Worm (Caenorhabditis elegans) whole organism, young adult: ENCODE measurements around the gene nstp-5.
A peak's percentile ranks its signal among the peaks of the same experiment; 100 is the strongest.

Experiments
- B0019.2 ChIP-seq: fragments of 200-800 bp; sonication (Bioruptor generic); conservative IDR thresholded peaks from 2 replicates; pipeline ENCODE4 v1.3.6; 2022; ENCODE audit warnings: missing genetic modification reagents, missing genetic modification characterization, missing compliant biosample characterization
- B0035.1 ChIP-seq: sonication (generic microtip); optimal IDR thresholded peaks from 2 replicates; lab custom pipeline; 2016; ENCODE audit warnings: missing genetic modification characterization, mild to moderate bottlenecking, missing compliant biosample characterization, missing genotype, missing genetic modification reagents
- B0336.3 ChIP-seq: fragments of 200-800 bp; sonication (Bioruptor generic); IDR thresholded peaks from 2 replicates; pipeline ENCODE4 v1.3.6; 2022; ENCODE audit warnings: missing genetic modification characterization, missing compliant biosample characterization
- C17E4.6 ChIP-seq: fragments of 200-800 bp; sonication (Bioruptor generic); IDR thresholded peaks from 2 replicates; pipeline ENCODE4 v1.3.6; 2022; ENCODE audit warnings: missing genetic modification reagents, missing genetic modification characterization, missing compliant biosample characterization
- F10E7.11 ChIP-seq: sonication (generic microtip); optimal IDR thresholded peaks from 2 replicates; lab custom pipeline; 2017; ENCODE audit warnings: mild to moderate bottlenecking, missing genetic modification characterization, moderate library complexity, missing compliant biosample characterization
- F22D6.2 ChIP-seq: sonication (generic microtip); optimal IDR thresholded peaks from 2 replicates; lab custom pipeline; 2016; ENCODE audit warnings: mild to moderate bottlenecking, missing genetic modification characterization, missing compliant biosample characterization
- F33H1.4 ChIP-seq: fragments of 200-800 bp; sonication (Bioruptor generic); IDR thresholded peaks from 2 replicates; pipeline ENCODE4 v1.3.6; 2022; ENCODE audit warnings: missing genetic modification reagents, missing genetic modification characterization, missing compliant biosample characterization
- F39B2.1 ChIP-seq: fragments of 200-800 bp; sonication (Bioruptor generic); IDR thresholded peaks from 2 replicates; pipeline ENCODE4 v1.3.6; 2022; ENCODE audit warnings: missing genetic modification reagents, missing genetic modification characterization, missing compliant biosample characterization
- F55B11.4 ChIP-seq: sonication (generic microtip); optimal IDR thresholded peaks from 2 replicates; lab custom pipeline; 2016; ENCODE audit warnings: missing compliant biosample characterization, missing genetic modification characterization, borderline replicate concordance; ENCODE audit not compliant: insufficient read depth
- Y53F4B.3 ChIP-seq: fragments of 200-800 bp; sonication (Bioruptor generic); IDR thresholded peaks from 2 replicates; pipeline ENCODE4 v1.3.6; 2022; ENCODE audit warnings: missing genetic modification reagents, missing genetic modification characterization, missing compliant biosample characterization
- ZK185.1 ChIP-seq: sonication (generic microtip); optimal IDR thresholded peaks from 2 replicates; lab custom pipeline; 2016; ENCODE audit warnings: mild to moderate bottlenecking, missing genetic modification characterization, missing compliant biosample characterization; ENCODE audit not compliant: poor library complexity, severe bottlenecking
- aptf-2 ChIP-seq: fragments of 200-800 bp; sonication (Bioruptor generic); conservative IDR thresholded peaks from 2 replicates; pipeline ENCODE4 v1.3.6; 2022; ENCODE audit warnings: missing genetic modification reagents, missing genetic modification characterization, missing compliant biosample characterization
- attf-3 ChIP-seq: fragments of 200-800 bp; sonication (Bioruptor generic); conservative IDR thresholded peaks from 2 replicates; pipeline ENCODE4 v1.3.6; 2022; ENCODE audit warnings: missing genetic modification reagents, missing genetic modification characterization, missing compliant biosample characterization
- attf-5 ChIP-seq: fragments of 200-800 bp; sonication (Bioruptor generic); optimal IDR thresholded peaks from 2 replicates; lab custom pipeline; 2018; ENCODE audit warnings: mild to moderate bottlenecking, missing genetic modification characterization, missing compliant biosample characterization
- ccch-3 ChIP-seq: fragments of 200-800 bp; sonication (Bioruptor generic); optimal IDR thresholded peaks from 2 replicates; lab custom pipeline; 2018; ENCODE audit warnings: mild to moderate bottlenecking, missing genetic modification characterization, missing compliant biosample characterization
- cebp-1 ChIP-seq, 2 experiments: fragments of 200-800 bp in 1 of 2; sonication (Bioruptor generic) in 1 of 2; sonication (generic microtip) in 1 of 2; IDR thresholded peaks in 1 of 2; optimal IDR thresholded peaks in 1 of 2; 2 replicates each; pipeline versions ENCODE4 v1.3.6 to Lab custom; 2017 to 2022; ENCODE audit warnings: missing compliant biosample characterization in 2 of 2, missing genetic modification characterization in 2 of 2, mild to moderate bottlenecking in 1 of 2, missing genetic modification reagents in 1 of 2, moderate library complexity in 1 of 2
- ceh-58 ChIP-seq: fragments of 200-800 bp; sonication (Bioruptor generic); IDR thresholded peaks from 2 replicates; pipeline ENCODE4 v1.3.6; 2022; ENCODE audit warnings: missing genetic modification characterization, missing compliant biosample characterization
- ceh-79 ChIP-seq: sonication (generic microtip); optimal IDR thresholded peaks from 2 replicates; lab custom pipeline; 2017; ENCODE audit warnings: mild to moderate bottlenecking, missing genetic modification characterization, missing compliant biosample characterization
- die-1 ChIP-seq: sonication (generic microtip); optimal IDR thresholded peaks from 2 replicates; lab custom pipeline; 2016; ENCODE audit warnings: missing genotype, mild to moderate bottlenecking, missing genetic modification characterization, missing compliant biosample characterization
- dox-1 ChIP-seq: fragments of 200-800 bp; sonication (Bioruptor generic); IDR thresholded peaks from 2 replicates; pipeline ENCODE4 v1.3.6; 2022; ENCODE audit warnings: missing genetic modification reagents, missing genetic modification characterization, missing compliant biosample characterization
- egrh-3 ChIP-seq: fragments of 200-800 bp; sonication (Bioruptor generic); IDR thresholded peaks from 2 replicates; pipeline ENCODE4 v1.3.6; 2022; ENCODE audit warnings: missing genetic modification reagents, missing genetic modification characterization, missing compliant biosample characterization
- fkh-3 ChIP-seq: sonication (generic microtip); optimal IDR thresholded peaks from 2 replicates; lab custom pipeline; 2016; ENCODE audit warnings: mild to moderate bottlenecking, missing genetic modification characterization, missing compliant biosample characterization
- him-1 ChIP-seq: sonication (generic microtip); optimal IDR thresholded peaks from 2 replicates; lab custom pipeline; 2016; ENCODE audit warnings: missing genotype, missing genetic modification reagents, missing genetic modification characterization, missing compliant biosample characterization
- hlh-26 ChIP-seq: fragments of 200-800 bp; sonication (Bioruptor generic); conservative IDR thresholded peaks from 2 replicates; pipeline ENCODE4 v1.3.6; 2022; ENCODE audit warnings: missing genetic modification reagents, missing genetic modification characterization, missing compliant biosample characterization
- hmg-1.2 ChIP-seq: fragments of 200-800 bp; sonication (Bioruptor generic); IDR thresholded peaks from 2 replicates; pipeline ENCODE4 v1.3.6; 2022; ENCODE audit warnings: missing genetic modification reagents, missing genetic modification characterization, missing compliant biosample characterization
- hmg-20 ChIP-seq: fragments of 200-800 bp; sonication (Bioruptor generic); IDR thresholded peaks from 2 replicates; pipeline ENCODE4 v1.3.6; 2022; ENCODE audit warnings: missing genetic modification reagents, missing genetic modification characterization, missing compliant biosample characterization
- lag-1 ChIP-seq: fragments of 200-800 bp; sonication (Bioruptor generic); IDR thresholded peaks from 2 replicates; pipeline ENCODE4 v1.3.6; 2022; ENCODE audit warnings: missing genetic modification reagents, missing genetic modification characterization, missing compliant biosample characterization
- madf-3 ChIP-seq: fragments of 200-800 bp; sonication (Bioruptor generic); IDR thresholded peaks from 2 replicates; pipeline ENCODE4 v1.3.6; 2022; ENCODE audit warnings: missing genetic modification reagents, missing genetic modification characterization, missing compliant biosample characterization
- mcd-1 ChIP-seq: fragments of 200-800 bp; sonication (Bioruptor generic); IDR thresholded peaks from 2 replicates; pipeline ENCODE4 v1.3.6; 2022; ENCODE audit warnings: missing genetic modification reagents, missing genetic modification characterization, missing compliant biosample characterization
- mes-4 ChIP-seq: sonication (generic microtip); optimal IDR thresholded peaks from 2 replicates; lab custom pipeline; 2016; ENCODE audit warnings: missing genotype, missing genetic modification characterization, missing compliant biosample characterization
- mxl-1 ChIP-seq: sonication (generic microtip); optimal IDR thresholded peaks from 2 replicates; lab custom pipeline; 2016; ENCODE audit warnings: missing genetic modification characterization, missing compliant biosample characterization
- nhr-80 ChIP-seq: sonication (generic microtip); optimal IDR thresholded peaks from 2 replicates; lab custom pipeline; 2016; ENCODE audit warnings: missing genetic modification characterization, missing compliant biosample characterization
- nhr-90 ChIP-seq: sonication (generic microtip); optimal IDR thresholded peaks from 2 replicates; lab custom pipeline; 2016; ENCODE audit warnings: missing genotype, mild to moderate bottlenecking, missing genetic modification characterization, missing compliant biosample characterization
- pbrm-1 ChIP-seq: fragments of 200-800 bp; sonication (Bioruptor generic); IDR thresholded peaks from 2 replicates; pipeline ENCODE4 v1.3.6; 2022; ENCODE audit warnings: missing genetic modification reagents, missing genetic modification characterization, missing compliant biosample characterization
- pha-4 ChIP-seq: fragments of 150-350 bp; sonication (generic microtip); optimal IDR thresholded peaks from 2 replicates; lab custom pipeline; 2014; ENCODE audit warnings: missing biosample characterization, missing genetic modification reagents, missing genetic modification characterization
- rcor-1 ChIP-seq: fragments of 200-800 bp; sonication (Bioruptor generic); IDR thresholded peaks from 2 replicates; pipeline ENCODE4 v1.3.6; 2022; ENCODE audit warnings: missing genetic modification reagents, missing genetic modification characterization, missing compliant biosample characterization
- snpc-3.4 ChIP-seq: sonication (generic microtip); optimal IDR thresholded peaks from 2 replicates; lab custom pipeline; 2017; ENCODE audit warnings: missing genetic modification characterization, mild to moderate bottlenecking, missing compliant biosample characterization, antibody characterized with exemption, moderate library complexity, missing genotype, missing genetic modification reagents
- snpc-4 ChIP-seq, 5 experiments: fragments of 150-350 bp in 1 of 5; sonication (generic microtip) in 4 of 5; optimal IDR thresholded peaks; 2 replicates each; lab custom pipeline; 2014 to 2018; ENCODE audit warnings: missing genetic modification characterization in 5 of 5, missing biosample characterization in 3 of 5, antibody characterized with exemption in 2 of 5, mild to moderate bottlenecking in 2 of 5, missing compliant biosample characterization in 2 of 5, missing genotype in 2 of 5, moderate library complexity in 2 of 5, missing genetic modification reagents in 1 of 5
- somi-1 ChIP-seq: fragments of 200-800 bp; sonication (Bioruptor generic); optimal IDR thresholded peaks from 2 replicates; lab custom pipeline; 2018; ENCODE audit warnings: mild to moderate bottlenecking, missing genetic modification characterization, missing compliant biosample characterization
- tlf-1 ChIP-seq: fragments of 200-800 bp; sonication (Bioruptor generic); optimal IDR thresholded peaks from 2 replicates; lab custom pipeline; 2018; ENCODE audit warnings: mild to moderate bottlenecking, missing genetic modification characterization, missing compliant biosample characterization
- xnd-1 ChIP-seq: sonication (generic microtip); optimal IDR thresholded peaks from 2 replicates; lab custom pipeline; 2016; ENCODE audit warnings: missing genotype, missing genetic modification reagents, missing genetic modification characterization, missing compliant biosample characterization
- zfh-2 ChIP-seq: fragments of 200-800 bp; sonication (Bioruptor generic); conservative IDR thresholded peaks from 2 replicates; pipeline ENCODE4 v1.3.6; 2022; ENCODE audit warnings: missing genetic modification reagents, missing genetic modification characterization, missing compliant biosample characterization
- ztf-26 ChIP-seq: sonication (generic microtip); optimal IDR thresholded peaks from 2 replicates; lab custom pipeline; 2017; ENCODE audit warnings: missing genetic modification characterization, missing compliant biosample characterization

The nstp-5 gene

ce11 chrIV:12831609-12832500 is 23.5 kb upstream of the nstp-5 start (continued):
- TF ChIP-seq F10E7.11 (tag; lab: Kevin White, UChicago) (no peak), ccch-3 (no peak), B0336.3 (GFP tag; lab: Robert Waterston, UW) (peak; percentile 43; the same call in 1 of the 2 replicates), attf-5 (GFP tag; lab: Kevin White, UChicago) (no peak), snpc-3.4 (peak; percentile 83), ZK185.1 (tag; lab: Kevin White, UChicago) (no peak), Y53F4B.3 (GFP tag; lab: Robert Waterston, UW) (no peak), cebp-1 (GFP tag; IDR thresholded peaks at IDR 0.05; lab: Robert Waterston, UW) (0 out of 2 replicates have a peak, but pooled peaks have one; percentile 16), cebp-1 (tag; optimal IDR thresholded peaks at IDR 0.05; lab: Kevin White, UChicago) (peak; percentile 90), pbrm-1 (GFP tag; lab: Robert Waterston, UW) (no peak), rcor-1 (GFP tag; lab: Robert Waterston, UW) (0 out of 2 replicates have a peak, but pooled peaks have one; percentile 32), fkh-3 (tag; lab: Kevin White, UChicago) (no peak), lag-1 (GFP tag; lab: Robert Waterston, UW) (no peak), F22D6.2 (tag; lab: Kevin White, UChicago) (no peak), xnd-1 (tag; lab: Kevin White, UChicago) (peak; percentile 60), hmg-1.2 (GFP tag; lab: Robert Waterston, UW) (peak; percentile 20; the same call in 1 of the 2 replicates), ceh-79 (tag; lab: Kevin White, UChicago) (no peak)
- TF ChIP-seq, all 124 proteins: peak for 24

DNA sequence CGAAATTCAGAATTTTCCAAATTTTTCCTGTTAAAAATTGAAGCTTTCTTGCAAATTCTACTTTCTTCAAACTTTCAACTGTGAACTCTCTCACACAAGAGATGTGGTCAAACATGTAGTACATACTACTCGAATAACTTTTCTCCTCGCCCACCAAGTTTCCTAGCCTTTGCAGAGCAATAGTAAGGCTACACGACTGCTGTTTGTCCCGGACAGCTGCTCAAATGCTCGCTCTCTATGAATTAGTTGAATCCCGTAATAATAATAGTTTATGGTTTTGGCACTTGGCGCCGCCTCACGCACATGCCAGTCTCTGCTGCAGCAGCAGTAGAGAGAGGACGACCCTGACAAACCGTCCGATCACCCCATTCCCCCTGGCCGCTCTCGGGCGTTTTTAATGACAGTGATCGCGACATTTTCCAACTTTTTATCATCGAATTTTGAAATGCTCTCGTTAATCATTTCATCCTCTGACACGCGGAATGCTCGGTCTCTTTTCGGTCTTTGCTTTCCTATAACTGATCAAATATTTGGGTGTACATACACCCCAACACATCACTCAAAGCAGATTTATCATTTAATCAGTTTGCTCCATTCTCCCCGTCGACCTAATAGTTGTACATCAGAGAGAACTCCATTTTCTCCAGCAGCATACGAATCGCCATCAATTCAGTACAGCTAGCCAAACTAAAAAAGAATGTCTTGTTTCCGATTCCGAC is 21.5 kb upstream of the nstp-5 start:
- TF ChIP-seq nhr-90 (tag; lab: Kevin White, UChicago) (peak; percentile 63), dox-1 (GFP tag; lab: Robert Waterston, UW) (peak; percentile 83), tlf-1 (GFP tag; lab: Kevin White, UChicago) (no peak), B0035.1 (tag; lab: Kevin White, UChicago) (no peak), B0336.3 (GFP tag; lab: Robert Waterston, UW) (peak; percentile 58; the same call in 1 of the 2 replicates), hmg-20 (GFP tag; lab: Robert Waterston, UW) (no peak), snpc-4 (GFP tag; optimal IDR thresholded peaks at IDR 0.05; lab: Kevin White, UChicago) (no peak), snpc-4 (tag; optimal IDR thresholded peaks at IDR 0.05; lab: Kevin White, UChicago) (peak in 2 of 4 experiments; percentile 2 to 38), pha-4 (tag; lab: Kevin White, UChicago) (peak; percentile 8), somi-1 (GFP tag; lab: Kevin White, UChicago) (no peak), mcd-1 (GFP tag; lab: Robert Waterston, UW) (no peak), B0019.2 (GFP tag; lab: Robert Waterston, UW) (no peak), aptf-2 (GFP tag; lab: Robert Waterston, UW) (no peak), attf-3 (GFP tag; lab: Robert Waterston, UW) (no peak), egrh-3 (GFP tag; lab: Robert Waterston, UW) (no peak), madf-3 (GFP tag; lab: Robert Waterston, UW) (no peak), die-1 (tag; lab: Kevin White, UChicago) (no peak), mxl-1 (tag; lab: Kevin White, UChicago) (no peak), zfh-2 (peak; percentile 91), F39B2.1 (GFP tag; lab: Robert Waterston, UW) (no peak), ceh-58 (GFP tag; lab: Robert Waterston, UW) (no peak), mes-4 (tag; lab: Kevin White, UChicago) (no peak), nhr-80 (tag; lab: Kevin White, UChicago) (peak; percentile 100), C17E4.6 (GFP tag; lab: Robert Waterston, UW) (no peak), F33H1.4 (no peak), him-1 (tag; lab: Kevin White, UChicago) (no peak), ztf-26 (tag; lab: Kevin White, UChicago) (peak; percentile 3), F55B11.4 (no peak), hlh-26 (GFP tag; lab: Robert Waterston, UW) (no peak)
